Fruit fly (Drosophila melanogaster) whole organism, pupa: ENCODE results near the gene Osi1.

Experiments used
- CG12605 ChIP-seq: fragments of 200-800 bp; sonication (Bioruptor generic); IDR thresholded peaks from 2 replicates; pipeline ENCODE4 v1.3.6; 2022; ENCODE audit warnings: missing biosample characterization, missing genetic modification characterization
- CG13204 ChIP-seq: fragments of 200-800 bp; sonication (Bioruptor generic); optimal IDR thresholded peaks from 2 replicates; lab custom pipeline; 2018; ENCODE audit warnings: missing biosample characterization, mild to moderate bottlenecking, missing genetic modification characterization, moderate library complexity
- CG14655 ChIP-seq: fragments of 200-800 bp; sonication (Bioruptor generic); optimal IDR thresholded peaks from 3 replicates; lab custom pipeline; 2017; ENCODE audit warnings: mild to moderate bottlenecking, missing biosample characterization, missing genetic modification reagents, missing genetic modification characterization
- CG17806 ChIP-seq: fragments of 200-800 bp; sonication (Bioruptor generic); optimal IDR thresholded peaks from 2 replicates; lab custom pipeline; 2018; ENCODE audit warnings: missing biosample characterization, mild to moderate bottlenecking, missing genetic modification characterization, moderate library complexity
- CG34367 ChIP-seq: fragments of 200-800 bp; sonication (Bioruptor generic); optimal IDR thresholded peaks from 2 replicates; lab custom pipeline; 2018; ENCODE audit warnings: missing biosample characterization, mild to moderate bottlenecking, missing genetic modification characterization
- CG8301 ChIP-seq: fragments of 200-800 bp; sonication (Bioruptor generic); optimal IDR thresholded peaks from 2 replicates; lab custom pipeline; 2018; ENCODE audit warnings: missing biosample characterization, mild to moderate bottlenecking, missing genetic modification characterization
- CG9948 ChIP-seq: fragments of 200-800 bp; sonication (Bioruptor generic); optimal IDR thresholded peaks from 2 replicates; lab custom pipeline; 2018; ENCODE audit warnings: missing biosample characterization, mild to moderate bottlenecking, missing genetic modification characterization, moderate library complexity
- D1 ChIP-seq: fragments of 200-800 bp; sonication (Bioruptor generic); optimal IDR thresholded peaks from 2 replicates; lab custom pipeline; 2018; ENCODE audit warnings: missing biosample characterization, mild to moderate bottlenecking, missing genetic modification characterization, moderate library complexity
- EcR ChIP-seq: fragments of 200-800 bp; sonication (Bioruptor generic); optimal IDR thresholded peaks from 3 replicates; lab custom pipeline; 2019; ENCODE audit warnings: missing biosample characterization, missing genetic modification characterization, mild to moderate bottlenecking, moderate library complexity, missing genetic modification reagents
- Pif1B ChIP-seq: fragments of 200-800 bp; sonication (Bioruptor generic); optimal IDR thresholded peaks from 3 replicates; lab custom pipeline; 2016; ENCODE audit warnings: missing biosample characterization, missing genetic modification characterization
- fd96Ca ChIP-seq: fragments of 200-800 bp; sonication (Bioruptor generic); IDR thresholded peaks from 3 replicates; pipeline ENCODE4 v1.3.6; 2022; ENCODE audit warnings: missing biosample characterization, missing genetic modification characterization
- gl ChIP-seq: fragments of 200-800 bp; sonication (Bioruptor generic); optimal IDR thresholded peaks from 2 replicates; lab custom pipeline; 2018; ENCODE audit warnings: missing biosample characterization, mild to moderate bottlenecking, missing genetic modification characterization

DNA sequence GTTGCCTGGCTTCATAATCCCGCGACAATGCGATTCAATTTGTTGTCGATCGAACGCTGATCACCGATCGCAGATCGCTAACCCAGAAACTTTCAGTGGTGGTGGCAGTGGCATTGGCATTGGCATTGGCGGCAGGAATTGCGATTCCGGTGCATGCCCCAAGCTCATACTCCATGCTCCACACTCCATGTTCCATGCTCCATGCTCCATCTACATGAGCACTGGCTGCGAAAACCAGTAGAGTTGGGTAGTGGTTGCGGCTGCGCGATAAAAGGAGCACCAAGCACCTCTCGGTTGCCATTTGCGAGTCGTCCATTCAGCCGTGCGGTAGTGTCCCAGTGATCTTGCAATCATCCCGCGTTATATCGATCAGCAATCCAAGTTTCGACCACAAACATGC is at the start of gene Osi1:
- no peak for TF ChIP-seq CG12605 (GFP tag; lab: Robert Waterston, UW)
- TF ChIP-seq fd96Ca (GFP tag; lab: Robert Waterston, UW) = no peak
- TF ChIP-seq D1 = no peak
- TF ChIP-seq CG34367 = no peak
- TF ChIP-seq gl = no peak
- TF ChIP-seq CG9948 (tag; lab: Kevin White, UChicago) = no peak
- TF ChIP-seq CG17806 = no peak
- no peak for TF ChIP-seq CG14655
- no peak for TF ChIP-seq Pif1B
- no peak for TF ChIP-seq CG13204 (GFP tag; lab: Kevin White, UChicago)
- TF ChIP-seq EcR (GFP tag; lab: Kevin White, UChicago) = no peak
- TF ChIP-seq CG8301 (tag; lab: Kevin White, UChicago) = no peak
